Worm (Caenorhabditis elegans): ENCODE measurements around the gene srz-20.

ce11 chrIV:3963498-3963897 lies 48.1 kb downstream of the srz-20 start:
- TF ChIP-seq W03F9.2 (tag; optimal IDR thresholded peaks at IDR 0.05) (no peak), him-1 (tag; optimal IDR thresholded peaks at IDR 0.05) (no peak)
